Worm (Caenorhabditis elegans): ENCODE measurements around the gene grl-4.
A peak's percentile ranks its signal among the peaks of the same experiment; 100 is the strongest.

Gene grl-4

ce11 chrIV:7313962-7314361, 3.4 kb upstream of the grl-4 start:
- TF ChIP-seq unc-30 (tag; optimal IDR thresholded peaks at IDR 0.05) (no peak), hlh-17 (GFP tag; optimal IDR thresholded peaks at IDR 0.05; ENCODE audit: borderline replicate concordance) (no peak), unc-130 (tag; optimal IDR thresholded peaks at IDR 0.05) (peak; percentile 35), fkh-4 (tag; optimal IDR thresholded peaks at IDR 0.05; ENCODE audit: borderline replicate concordance) (no peak), nhr-85 (tag) (peak; percentile 80), nhr-20 (tag; optimal IDR thresholded peaks at IDR 0.05) (peak; percentile 59), mab-9 (GFP tag; IDR thresholded peaks at IDR 0.05) (no peak), elt-3 (tag; optimal IDR thresholded peaks at IDR 0.05) (peak in 1 of 6 experiments; percentile 68), rnt-1 (tag; optimal IDR thresholded peaks at IDR 0.05) (peak; percentile 54), lin-39 (tag; optimal IDR thresholded peaks at IDR 0.05) (peak; percentile 37), skn-1 (tag; optimal IDR thresholded peaks at IDR 0.05) (peak; percentile 34), zip-4 (GFP tag; optimal IDR thresholded peaks at IDR 0.05) (no peak), dpl-1 (GFP tag; optimal IDR thresholded peaks at IDR 0.05) (peak; percentile 46 to 65 (median 60)), irx-1 (tag; optimal IDR thresholded peaks at IDR 0.05) (peak; percentile 22), lin-35 (GFP tag; optimal IDR thresholded peaks at IDR 0.05) (peak; percentile 63), nhr-19 (GFP tag; conservative IDR thresholded peaks at IDR 0.05) (peak; percentile 40; the same call in 1 of the 2 replicates), fos-1 (tag; optimal IDR thresholded peaks at IDR 0.05) (no peak), nhr-47 (tag; optimal IDR thresholded peaks at IDR 0.05) (peak; percentile 63), unc-86 (tag; optimal IDR thresholded peaks at IDR 0.05) (no peak), snpc-4 (tag; optimal IDR thresholded peaks at IDR 0.05) (peak; percentile 43), lin-15B (tag; optimal IDR thresholded peaks at IDR 0.05) (peak; percentile 7), mep-1 (tag; optimal IDR thresholded peaks at IDR 0.05) (peak; percentile 63), Y116A8C.19 (tag; optimal IDR thresholded peaks at IDR 0.05; ENCODE audit: borderline replicate concordance) (no peak), elt-2 (tag; optimal IDR thresholded peaks at IDR 0.05) (no peak), isw-1 (GFP tag; IDR thresholded peaks at IDR 0.05) (peak; percentile 9; the same call in 1 of the 2 replicates), alr-1 (tag; optimal IDR thresholded peaks at IDR 0.05; ENCODE audit: borderline replicate concordance) (no peak), fkh-8 (tag; optimal IDR thresholded peaks at IDR 0.05) (peak; percentile 38), lsy-2 (tag; optimal IDR thresholded peaks at IDR 0.05) (peak; percentile 61 to 86), ztf-11 (tag; optimal IDR thresholded peaks at IDR 0.05) (no peak), unc-62 (GFP tag; optimal IDR thresholded peaks at IDR 0.05) (no peak), lir-3 (tag; optimal IDR thresholded peaks at IDR 0.05; ENCODE audit: poor library complexity) (no peak), lin-13 (GFP tag; optimal IDR thresholded peaks at IDR 0.05) (peak; percentile 8), aly-2 (tag; optimal IDR thresholded peaks at IDR 0.05) (no peak), tbx-2 (tag; optimal IDR thresholded peaks at IDR 0.05) (peak; percentile 45), F16B12.6 (tag; optimal IDR thresholded peaks at IDR 0.05) (peak; percentile 25), egl-27 (tag; optimal IDR thresholded peaks at IDR 0.05) (no peak), dsc-1 (tag; optimal IDR thresholded peaks at IDR 0.05) (peak; percentile 37), ces-1 (GFP tag; optimal IDR thresholded peaks at IDR 0.05) (no peak), nhr-90 (tag; optimal IDR thresholded peaks at IDR 0.05; ENCODE audit: poor library complexity) (peak; percentile 41), mdl-1 (tag; optimal IDR thresholded peaks at IDR 0.05) (peak in 1 of 2 experiments; percentile 23), efl-3 (GFP tag; optimal IDR thresholded peaks at IDR 0.05) (no peak), sox-4 (tag; optimal IDR thresholded peaks at IDR 0.05) (no peak), xbp-1 (tag; optimal IDR thresholded peaks at IDR 0.05) (peak; percentile 32), lin-14 (GFP tag; optimal IDR thresholded peaks at IDR 0.05) (peak; percentile 65), C16A3.4 (tag; optimal IDR thresholded peaks at IDR 0.05) (peak; percentile 60), swsn-7 (tag; optimal IDR thresholded peaks at IDR 0.05) (peak; percentile 64), unc-98 (GFP tag; IDR thresholded peaks at IDR 0.05) (no peak), ceh-88 (GFP tag; IDR thresholded peaks at IDR 0.05) (no peak), nhr-71 (tag; optimal IDR thresholded peaks at IDR 0.05) (peak; percentile 78), jun-1 (tag; optimal IDR thresholded peaks at IDR 0.05) (peak; percentile 14), snu-23 (GFP tag; optimal IDR thresholded peaks at IDR 0.05) (peak; percentile 79)
